Fruit fly (Drosophila melanogaster): ENCODE measurements around the gene CG13405.
A peak's percentile ranks its signal among the peaks of the same experiment; 100 is the strongest.

dm6 chr3L:94062-94461, 18.9 kb upstream of the CG13405 start:
- peak; percentile 62 for TF ChIP-seq CG17806 (tag; optimal IDR thresholded peaks at IDR 0.05)
- TF ChIP-seq EcR (GFP tag; optimal IDR thresholded peaks at IDR 0.05) = no peak
